Worm (Caenorhabditis elegans) whole organism, young adult: Measurements from ENCODE around the gene Y82E9BR.20.

Source experiments
- B0019.2 ChIP-seq: fragments of 200-800 bp; sonication (Bioruptor generic); conservative IDR thresholded peaks from 2 replicates; pipeline ENCODE4 v1.3.6; 2022; ENCODE audit warnings: missing genetic modification reagents, missing genetic modification characterization, missing compliant biosample characterization
- B0035.1 ChIP-seq: sonication (generic microtip); optimal IDR thresholded peaks from 2 replicates; lab custom pipeline; 2016; ENCODE audit warnings: missing genetic modification characterization, mild to moderate bottlenecking, missing compliant biosample characterization, missing genotype, missing genetic modification reagents
- C17E4.6 ChIP-seq: fragments of 200-800 bp; sonication (Bioruptor generic); IDR thresholded peaks from 2 replicates; pipeline ENCODE4 v1.3.6; 2022; ENCODE audit warnings: missing genetic modification reagents, missing genetic modification characterization, missing compliant biosample characterization
- F22D6.2 ChIP-seq: sonication (generic microtip); optimal IDR thresholded peaks from 2 replicates; lab custom pipeline; 2016; ENCODE audit warnings: mild to moderate bottlenecking, missing genetic modification characterization, missing compliant biosample characterization
- F52B5.7 ChIP-seq: sonication (generic microtip); optimal IDR thresholded peaks from 2 replicates; lab custom pipeline; 2016; ENCODE audit warnings: mild to moderate bottlenecking, missing genetic modification characterization, missing compliant biosample characterization
- F55B11.4 ChIP-seq: sonication (generic microtip); optimal IDR thresholded peaks from 2 replicates; lab custom pipeline; 2016; ENCODE audit warnings: missing compliant biosample characterization, missing genetic modification characterization, borderline replicate concordance; ENCODE audit not compliant: insufficient read depth
- Y67H2A.10 ChIP-seq: fragments of 200-800 bp; sonication (Bioruptor generic); conservative IDR thresholded peaks from 2 replicates; pipeline ENCODE4 v1.3.6; 2022; ENCODE audit warnings: missing genetic modification reagents, missing genetic modification characterization, missing compliant biosample characterization
- Y79H2A.3 ChIP-seq: fragments of 200-800 bp; sonication (Bioruptor generic); conservative IDR thresholded peaks from 2 replicates; pipeline ENCODE4 v1.3.6; 2022; ENCODE audit warnings: missing genetic modification reagents, missing genetic modification characterization, missing compliant biosample characterization
- ZK185.1 ChIP-seq: sonication (generic microtip); optimal IDR thresholded peaks from 2 replicates; lab custom pipeline; 2016; ENCODE audit warnings: mild to moderate bottlenecking, missing genetic modification characterization, missing compliant biosample characterization; ENCODE audit not compliant: poor library complexity, severe bottlenecking
- akir-1 ChIP-seq: fragments of 200-800 bp; sonication (Bioruptor generic); optimal IDR thresholded peaks from 2 replicates; lab custom pipeline; 2018; ENCODE audit warnings: mild to moderate bottlenecking, missing genetic modification characterization, moderate library complexity, missing compliant biosample characterization
- aptf-2 ChIP-seq: fragments of 200-800 bp; sonication (Bioruptor generic); conservative IDR thresholded peaks from 2 replicates; pipeline ENCODE4 v1.3.6; 2022; ENCODE audit warnings: missing genetic modification reagents, missing genetic modification characterization, missing compliant biosample characterization
- atf-7 ChIP-seq: sonication (generic microtip); optimal IDR thresholded peaks from 2 replicates; lab custom pipeline; 2017; ENCODE audit warnings: mild to moderate bottlenecking, missing genetic modification characterization, missing compliant biosample characterization
- ccch-3 ChIP-seq: fragments of 200-800 bp; sonication (Bioruptor generic); optimal IDR thresholded peaks from 2 replicates; lab custom pipeline; 2018; ENCODE audit warnings: mild to moderate bottlenecking, missing genetic modification characterization, missing compliant biosample characterization
- cebp-1 ChIP-seq, 2 experiments: fragments of 200-800 bp in 1 of 2; sonication (Bioruptor generic) in 1 of 2; sonication (generic microtip) in 1 of 2; IDR thresholded peaks in 1 of 2; optimal IDR thresholded peaks in 1 of 2; 2 replicates each; pipeline versions ENCODE4 v1.3.6 to Lab custom; 2017 to 2022; ENCODE audit warnings: missing compliant biosample characterization in 2 of 2, missing genetic modification characterization in 2 of 2, mild to moderate bottlenecking in 1 of 2, missing genetic modification reagents in 1 of 2, moderate library complexity in 1 of 2
- ceh-58 ChIP-seq: fragments of 200-800 bp; sonication (Bioruptor generic); IDR thresholded peaks from 2 replicates; pipeline ENCODE4 v1.3.6; 2022; ENCODE audit warnings: missing genetic modification characterization, missing compliant biosample characterization
- efl-1 ChIP-seq: fragments of 150-350 bp; optimal IDR thresholded peaks from 2 replicates; lab custom pipeline; 2014; ENCODE audit warnings: missing biosample characterization, missing genetic modification reagents, missing genetic modification characterization
- egl-18 ChIP-seq: fragments of 200-800 bp; sonication (Bioruptor generic); IDR thresholded peaks from 2 replicates; pipeline ENCODE4 v1.3.6; 2022; ENCODE audit warnings: missing genetic modification reagents, missing genetic modification characterization, missing compliant biosample characterization
- hmg-20 ChIP-seq: fragments of 200-800 bp; sonication (Bioruptor generic); IDR thresholded peaks from 2 replicates; pipeline ENCODE4 v1.3.6; 2022; ENCODE audit warnings: missing genetic modification reagents, missing genetic modification characterization, missing compliant biosample characterization
- lin-35 ChIP-seq, 3 experiments: fragments of 150-350 bp in 2 of 3; sonication (generic microtip) in 1 of 3; optimal IDR thresholded peaks; 2 replicates each; lab custom pipeline; 2014 to 2018; ENCODE audit warnings: missing biosample characterization in 3 of 3, missing genetic modification characterization in 3 of 3, missing genetic modification reagents in 3 of 3
- lsy-27 ChIP-seq: sonication (generic microtip); optimal IDR thresholded peaks from 2 replicates; lab custom pipeline; 2017; ENCODE audit warnings: missing genetic modification characterization, mild to moderate bottlenecking, missing compliant biosample characterization, antibody characterized with exemption, missing genotype, borderline replicate concordance; ENCODE audit not compliant: insufficient read depth
- madf-10 ChIP-seq: sonication (generic microtip); optimal IDR thresholded peaks from 2 replicates; lab custom pipeline; 2016; ENCODE audit warnings: mild to moderate bottlenecking, missing genetic modification characterization, missing compliant biosample characterization
- madf-3 ChIP-seq: fragments of 200-800 bp; sonication (Bioruptor generic); IDR thresholded peaks from 2 replicates; pipeline ENCODE4 v1.3.6; 2022; ENCODE audit warnings: missing genetic modification reagents, missing genetic modification characterization, missing compliant biosample characterization
- mel-28 ChIP-seq: sonication (generic microtip); optimal IDR thresholded peaks from 2 replicates; lab custom pipeline; 2016; ENCODE audit warnings: borderline replicate concordance, mild to moderate bottlenecking, missing genetic modification characterization, missing compliant biosample characterization
- mxl-1 ChIP-seq: sonication (generic microtip); optimal IDR thresholded peaks from 2 replicates; lab custom pipeline; 2016; ENCODE audit warnings: missing genetic modification characterization, missing compliant biosample characterization
- nfya-2 ChIP-seq: fragments of 200-800 bp; sonication (Bioruptor generic); IDR thresholded peaks from 2 replicates; pipeline ENCODE4 v1.3.6; 2022; ENCODE audit warnings: missing genetic modification reagents, missing genetic modification characterization, missing compliant biosample characterization
- nfyb-1 ChIP-seq: fragments of 200-800 bp; sonication (Bioruptor generic); IDR thresholded peaks from 2 replicates; pipeline ENCODE4 v1.3.6; 2022; ENCODE audit warnings: missing genetic modification reagents, missing genetic modification characterization, missing compliant biosample characterization
- nhr-179 ChIP-seq: sonication (generic microtip); optimal IDR thresholded peaks from 2 replicates; lab custom pipeline; 2016; ENCODE audit warnings: mild to moderate bottlenecking, missing genetic modification characterization, missing compliant biosample characterization
- nhr-80 ChIP-seq: sonication (generic microtip); optimal IDR thresholded peaks from 2 replicates; lab custom pipeline; 2016; ENCODE audit warnings: missing genetic modification characterization, missing compliant biosample characterization
- pbrm-1 ChIP-seq: fragments of 200-800 bp; sonication (Bioruptor generic); IDR thresholded peaks from 2 replicates; pipeline ENCODE4 v1.3.6; 2022; ENCODE audit warnings: missing genetic modification reagents, missing genetic modification characterization, missing compliant biosample characterization
- rcor-1 ChIP-seq: fragments of 200-800 bp; sonication (Bioruptor generic); IDR thresholded peaks from 2 replicates; pipeline ENCODE4 v1.3.6; 2022; ENCODE audit warnings: missing genetic modification reagents, missing genetic modification characterization, missing compliant biosample characterization
- repo-1 ChIP-seq: sonication (generic microtip); optimal IDR thresholded peaks from 2 replicates; lab custom pipeline; 2017; ENCODE audit warnings: mild to moderate bottlenecking, missing genetic modification characterization, missing compliant biosample characterization
- rpc-1 ChIP-seq, 2 experiments: fragments of 150-350 bp in 1 of 2; sonication (generic microtip) in 1 of 2; optimal IDR thresholded peaks; 2 replicates each; lab custom pipeline; 2014 to 2018; ENCODE audit warnings: missing biosample characterization in 1 of 2, missing genetic modification characterization in 1 of 2, missing genetic modification reagents in 1 of 2, missing genotype in 1 of 2
- sdz-38 ChIP-seq: sonication (generic microtip); optimal IDR thresholded peaks from 2 replicates; lab custom pipeline; 2016; ENCODE audit warnings: missing genotype, missing genetic modification characterization, missing compliant biosample characterization
- sea-2 ChIP-seq: fragments of 200-800 bp; sonication (Bioruptor generic); IDR thresholded peaks from 2 replicates; pipeline ENCODE4 v1.3.6; 2022; ENCODE audit warnings: missing genetic modification characterization, missing compliant biosample characterization
- snpc-3.4 ChIP-seq: sonication (generic microtip); optimal IDR thresholded peaks from 2 replicates; lab custom pipeline; 2017; ENCODE audit warnings: missing genetic modification characterization, mild to moderate bottlenecking, missing compliant biosample characterization, antibody characterized with exemption, moderate library complexity, missing genotype, missing genetic modification reagents
- tbx-9 ChIP-seq: sonication (generic microtip); optimal IDR thresholded peaks from 2 replicates; lab custom pipeline; 2016; ENCODE audit warnings: borderline replicate concordance, missing genetic modification characterization, inconsistent platforms, missing compliant biosample characterization
- unc-62 ChIP-seq: fragments of 150-350 bp; optimal IDR thresholded peaks from 2 replicates; lab custom pipeline; 2014; ENCODE audit warnings: missing biosample characterization, missing genetic modification reagents, missing genetic modification characterization
- xnd-1 ChIP-seq: sonication (generic microtip); optimal IDR thresholded peaks from 2 replicates; lab custom pipeline; 2016; ENCODE audit warnings: missing genotype, missing genetic modification reagents, missing genetic modification characterization, missing compliant biosample characterization
- zim-3 ChIP-seq: sonication (generic microtip); optimal IDR thresholded peaks from 2 replicates; lab custom pipeline; 2017; ENCODE audit warnings: mild to moderate bottlenecking, missing genetic modification characterization, moderate library complexity, missing compliant biosample characterization
- ztf-26 ChIP-seq: sonication (generic microtip); optimal IDR thresholded peaks from 2 replicates; lab custom pipeline; 2017; ENCODE audit warnings: missing genetic modification characterization, missing compliant biosample characterization
- ztf-28 ChIP-seq: fragments of 200-800 bp; sonication (Bioruptor generic); IDR thresholded peaks from 2 replicates; pipeline ENCODE4 v1.3.6; 2022; ENCODE audit warnings: missing genetic modification reagents, missing genetic modification characterization, missing compliant biosample characterization
- ztf-3 ChIP-seq: fragments of 200-800 bp; sonication (Bioruptor generic); optimal IDR thresholded peaks from 2 replicates; lab custom pipeline; 2018; ENCODE audit warnings: mild to moderate bottlenecking, missing genetic modification characterization, missing compliant biosample characterization

Y82E9BR.20 gene

ce11 chrIII:1331894-1332293 is 42.3 kb upstream of the Y82E9BR.20 start, which contains the start of gene Y82E9BL.19:
Gene Y82E9BL.19 (plus strand): TSS chrIII:1332016.
- 0 out of 2 replicates have a peak, but pooled peaks have one; percentile 8 for TF ChIP-seq pbrm-1 (GFP tag; lab: Robert Waterston, UW)
- no peak for TF ChIP-seq repo-1 (tag; lab: Kevin White, UChicago)
- TF ChIP-seq akir-1 (GFP tag; lab: Kevin White, UChicago): no peak
- peak; percentile 59 for TF ChIP-seq nhr-80 (tag; lab: Kevin White, UChicago)
- TF ChIP-seq ztf-28 (GFP tag; lab: Robert Waterston, UW): no peak
- no peak for TF ChIP-seq rpc-1 (optimal IDR thresholded peaks at IDR 0.05; lab: Kevin White, UChicago)
- TF ChIP-seq rpc-1 (tag; optimal IDR thresholded peaks at IDR 0.05; lab: Kevin White, UChicago): no peak
- TF ChIP-seq sea-2 (GFP tag; lab: Robert Waterston, UW): no peak
- no peak for TF ChIP-seq ztf-26 (tag; lab: Kevin White, UChicago)
- no peak for TF ChIP-seq atf-7 (tag; lab: Kevin White, UChicago)

DNA sequence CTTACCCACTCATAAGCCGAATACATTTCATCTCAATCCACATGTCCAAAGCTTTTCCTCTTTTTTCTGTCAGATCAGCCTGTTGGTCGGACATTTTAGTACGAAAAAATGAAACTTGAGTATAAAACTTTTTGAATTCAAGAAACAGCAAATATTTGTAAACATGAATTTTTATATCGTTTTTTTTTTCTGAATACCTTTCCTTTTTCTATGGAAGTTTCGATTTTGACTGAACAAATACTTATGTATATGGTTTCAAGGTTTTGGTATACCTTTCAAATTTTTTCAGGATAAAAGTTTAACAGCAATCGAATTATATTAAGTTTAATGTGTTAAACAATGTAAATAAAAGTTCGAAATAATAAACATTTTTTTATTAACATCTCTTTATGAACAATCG is 34.0 kb upstream of the Y82E9BR.20 start, which contains the start of gene fbxa-5:
fbxa-5 (minus strand) TSS at position 101 of the 400 bp plus-strand sequence.
- TF ChIP-seq zim-3: no peak
- no peak for TF ChIP-seq Y79H2A.3 (GFP tag; lab: Robert Waterston, UW)
- TF ChIP-seq mel-28: no peak
- no peak for TF ChIP-seq lin-35 (GFP tag; optimal IDR thresholded peaks at IDR 0.05; lab: Kevin White, UChicago)
- TF ChIP-seq aptf-2 (GFP tag; lab: Robert Waterston, UW): no peak
- no peak for TF ChIP-seq F55B11.4
- no peak for TF ChIP-seq mxl-1 (tag; lab: Kevin White, UChicago)
- no peak for TF ChIP-seq C17E4.6 (GFP tag; lab: Robert Waterston, UW)
- no peak for TF ChIP-seq rpc-1 (optimal IDR thresholded peaks at IDR 0.05; lab: Kevin White, UChicago)
- no peak for TF ChIP-seq rpc-1 (tag; optimal IDR thresholded peaks at IDR 0.05; lab: Kevin White, UChicago)
- no peak for TF ChIP-seq egl-18 (GFP tag; lab: Robert Waterston, UW)
- no peak for TF ChIP-seq atf-7 (tag; lab: Kevin White, UChicago)
- no peak for TF ChIP-seq Y67H2A.10 (GFP tag; lab: Robert Waterston, UW)
- no peak for TF ChIP-seq nfya-2

ce11 chrIII:1342488-1342887 is 31.7 kb upstream of the Y82E9BR.20 start, which contains the start of gene fbxa-26:
Gene fbxa-26 (minus strand): TSS chrIII:1342522.
- TF ChIP-seq F52B5.7 (tag; lab: Kevin White, UChicago) (no peak), madf-3 (no peak), lsy-27 (tag; lab: Kevin White, UChicago) (no peak), hmg-20 (GFP tag; lab: Robert Waterston, UW) (no peak), ztf-3 (GFP tag; lab: Kevin White, UChicago) (no peak), unc-62 (GFP tag; lab: Kevin White, UChicago) (peak; percentile 0), nhr-80 (tag; lab: Kevin White, UChicago) (peak; percentile 55), cebp-1 (GFP tag; IDR thresholded peaks at IDR 0.05; lab: Robert Waterston, UW) (peak; percentile 55; the same call in 1 of the 2 replicates), cebp-1 (tag; optimal IDR thresholded peaks at IDR 0.05; lab: Kevin White, UChicago) (peak; percentile 70)
- TF ChIP-seq, all 124 proteins: peak for 3

- TF ChIP-seq ceh-58 (GFP tag; lab: Robert Waterston, UW) (no peak), ccch-3 (no peak), rcor-1 (GFP tag; lab: Robert Waterston, UW) (no peak), nfyb-1 (no peak), nhr-179 (no peak), B0019.2 (GFP tag; lab: Robert Waterston, UW) (no peak), ZK185.1 (tag; lab: Kevin White, UChicago) (no peak), efl-1 (no peak), xnd-1 (tag; lab: Kevin White, UChicago) (no peak), rpc-1 (optimal IDR thresholded peaks at IDR 0.05; lab: Kevin White, UChicago) (no peak), rpc-1 (tag; optimal IDR thresholded peaks at IDR 0.05; lab: Kevin White, UChicago) (no peak), snpc-3.4 (tag; lab: Kevin White, UChicago) (no peak), B0035.1 (tag; lab: Kevin White, UChicago) (no peak), sdz-38 (no peak), madf-3 (no peak), tbx-9 (tag; lab: Kevin White, UChicago) (no peak), F22D6.2 (tag; lab: Kevin White, UChicago) (no peak), madf-10 (tag; lab: Kevin White, UChicago) (no peak), sea-2 (GFP tag; lab: Robert Waterston, UW) (no peak)
Measured at ce11 chrIII:1342919-1343419, 31.2 kb upstream of the Y82E9BR.20 start, which contains the start of gene fbxa-27. Gene fbxa-27 (plus strand): TSS chrIII:1342969.
